Fruit fly (Drosophila melanogaster) whole organism, embryonic: Measurements from ENCODE around the gene CG12010.
A peak's percentile ranks its signal among the peaks of the same experiment; 100 is the strongest.

Experiments
- ATbp ChIP-seq: fragments of 200-800 bp; sonication (Bioruptor generic); optimal IDR thresholded peaks from 2 replicates; lab custom pipeline; 2017; ENCODE audit warnings: missing biosample characterization, mild to moderate bottlenecking, missing genetic modification characterization, missing genetic modification reagents
- Antp ChIP-seq: fragments of 200-800 bp; sonication (Bioruptor generic); optimal IDR thresholded peaks from 3 replicates; lab custom pipeline; 2016; ENCODE audit warnings: missing biosample characterization, missing genetic modification characterization
- CG10267 ChIP-seq: fragments of 200-800 bp; sonication (Bioruptor generic); optimal IDR thresholded peaks from 2 replicates; lab custom pipeline; 2018; ENCODE audit warnings: missing biosample characterization, mild to moderate bottlenecking, missing genetic modification characterization, moderate library complexity
- CG10979 ChIP-seq: fragments of 200-800 bp; sonication (Bioruptor generic); optimal IDR thresholded peaks from 2 replicates; lab custom pipeline; 2018; ENCODE audit warnings: missing biosample characterization, mild to moderate bottlenecking, missing genetic modification characterization, moderate library complexity
- CG11085 ChIP-seq: fragments of 200-800 bp; sonication (Bioruptor generic); IDR thresholded peaks from 2 replicates; pipeline ENCODE4 v1.3.6; 2022; ENCODE audit warnings: missing biosample characterization, missing genetic modification characterization
- CG12236 ChIP-seq: fragments of 200-800 bp; sonication (Bioruptor generic); optimal IDR thresholded peaks from 2 replicates; lab custom pipeline; 2016; ENCODE audit warnings: missing biosample characterization, missing genetic modification characterization
- CG13296 ChIP-seq: fragments of 200-800 bp; sonication (Bioruptor generic); optimal IDR thresholded peaks from 3 replicates; lab custom pipeline; 2018; ENCODE audit warnings: missing biosample characterization, mild to moderate bottlenecking, missing genetic modification characterization
- CG14860 ChIP-seq: fragments of 200-800 bp; sonication (Bioruptor generic); IDR thresholded peaks from 3 replicates; pipeline ENCODE4 v1.3.6; 2022; ENCODE audit warnings: missing biosample characterization, missing genetic modification characterization; ENCODE audit not compliant: partially characterized antibody
- CG15514 ChIP-seq: fragments of 200-800 bp; sonication (Bioruptor generic); optimal IDR thresholded peaks from 3 replicates; lab custom pipeline; 2017; ENCODE audit warnings: missing biosample characterization, missing genetic modification characterization, mild to moderate bottlenecking, moderate library complexity, missing genetic modification reagents
- CG17186 ChIP-seq: fragments of 200-800 bp; sonication (Bioruptor generic); optimal IDR thresholded peaks from 3 replicates; lab custom pipeline; 2017; ENCODE audit warnings: missing biosample characterization, missing genetic modification reagents, missing genetic modification characterization
- CG17328 ChIP-seq: fragments of 200-800 bp; sonication (Bioruptor generic); IDR thresholded peaks from 2 replicates; pipeline ENCODE4 v1.3.6; 2022; ENCODE audit warnings: missing biosample characterization, missing genetic modification characterization
- CG17829 ChIP-seq: fragments of 200-800 bp; optimal IDR thresholded peaks from 2 replicates; lab custom pipeline; 2019; ENCODE audit warnings: missing biosample characterization, mild to moderate bottlenecking, missing genetic modification characterization, moderate library complexity
- CG2116 ChIP-seq: fragments of 200-800 bp; sonication (Bioruptor generic); optimal IDR thresholded peaks from 3 replicates; lab custom pipeline; 2018; ENCODE audit warnings: missing biosample characterization, mild to moderate bottlenecking, missing genetic modification characterization
- CG2712 ChIP-seq: fragments of 200-800 bp; optimal IDR thresholded peaks from 3 replicates; lab custom pipeline; 2019; ENCODE audit warnings: missing biosample characterization, mild to moderate bottlenecking, missing genetic modification characterization, moderate library complexity
- CG32532 ChIP-seq: fragments of 200-800 bp; sonication (Bioruptor generic); IDR thresholded peaks from 2 replicates; pipeline ENCODE4 v1.3.6; 2022; ENCODE audit warnings: missing biosample characterization, missing genetic modification characterization
- CG33557 ChIP-seq: fragments of 200-800 bp; sonication (Bioruptor generic); optimal IDR thresholded peaks from 2 replicates; lab custom pipeline; 2019; ENCODE audit warnings: missing biosample characterization, mild to moderate bottlenecking, missing genetic modification characterization, moderate library complexity
- CG3407 ChIP-seq: fragments of 200-800 bp; sonication (Bioruptor generic); optimal IDR thresholded peaks from 2 replicates; lab custom pipeline; 2018; ENCODE audit warnings: missing biosample characterization, mild to moderate bottlenecking, missing genetic modification characterization
- CG34224 ChIP-seq: fragments of 200-800 bp; sonication (Bioruptor generic); IDR thresholded peaks from 3 replicates; pipeline ENCODE4 v1.3.6; 2022; ENCODE audit warnings: missing biosample characterization, missing genetic modification characterization; ENCODE audit not compliant: partially characterized antibody
- CG34376 ChIP-seq: fragments of 200-800 bp; sonication (Bioruptor generic); optimal IDR thresholded peaks from 2 replicates; lab custom pipeline; 2018; ENCODE audit warnings: missing biosample characterization, mild to moderate bottlenecking, missing genetic modification characterization
- CG4820 ChIP-seq: fragments of 200-800 bp; sonication (Bioruptor generic); optimal IDR thresholded peaks from 3 replicates; lab custom pipeline; 2016; ENCODE audit warnings: missing biosample characterization, missing genetic modification characterization
- CG6791 ChIP-seq: fragments of 200-800 bp; sonication (Bioruptor generic); IDR thresholded peaks from 3 replicates; pipeline ENCODE4 v1.3.6; 2022; ENCODE audit warnings: missing biosample characterization, missing genetic modification characterization; ENCODE audit not compliant: partially characterized antibody
- Dll ChIP-seq: fragments of 200-800 bp; sonication (Bioruptor generic); IDR thresholded peaks from 4 replicates; pipeline ENCODE4 v1.3.6; 2022; ENCODE audit warnings: missing biosample characterization, missing genetic modification characterization; ENCODE audit not compliant: partially characterized antibody
- Dref ChIP-seq: fragments of 200-800 bp; sonication (Bioruptor generic); IDR thresholded peaks from 2 replicates; pipeline ENCODE4 v1.3.6; 2022; ENCODE audit warnings: missing biosample characterization, missing genetic modification characterization
- Fer2 ChIP-seq: fragments of 200-800 bp; sonication (Bioruptor generic); optimal IDR thresholded peaks from 2 replicates; lab custom pipeline; 2018; ENCODE audit warnings: missing biosample characterization, mild to moderate bottlenecking, missing genetic modification characterization, moderate library complexity
- GATAe ChIP-seq: fragments of 200-800 bp; sonication (Bioruptor generic); conservative IDR thresholded peaks from 2 replicates; pipeline ENCODE4 v1.3.6; 2022; ENCODE audit warnings: missing biosample characterization, missing genetic modification characterization
- Gsc ChIP-seq: fragments of 200-800 bp; sonication (Bioruptor generic); IDR thresholded peaks from 2 replicates; pipeline ENCODE4 v1.3.6; 2022; ENCODE audit warnings: missing biosample characterization, missing genetic modification characterization
- HmgD ChIP-seq: fragments of 200-800 bp; sonication (Bioruptor generic); optimal IDR thresholded peaks from 3 replicates; lab custom pipeline; 2016; ENCODE audit warnings: missing biosample characterization, missing genetic modification characterization
- Max ChIP-seq: fragments of 200-800 bp; sonication (Bioruptor generic); optimal IDR thresholded peaks from 2 replicates; lab custom pipeline; 2016; ENCODE audit warnings: missing biosample characterization, mild to moderate bottlenecking, missing genetic modification characterization
- Mrtf ChIP-seq: fragments of 200-800 bp; sonication (Bioruptor generic); IDR thresholded peaks from 3 replicates; pipeline ENCODE4 v1.3.6; 2022; ENCODE audit warnings: missing biosample characterization, missing genetic modification characterization
- Neu2 ChIP-seq: fragments of 200-800 bp; sonication (Bioruptor generic); optimal IDR thresholded peaks from 3 replicates; lab custom pipeline; 2016; ENCODE audit warnings: missing biosample characterization, missing genetic modification characterization, borderline replicate concordance
- Ssrp ChIP-seq: fragments of 200-800 bp; sonication (Bioruptor generic); optimal IDR thresholded peaks from 2 replicates; lab custom pipeline; 2018; ENCODE audit warnings: missing biosample characterization, mild to moderate bottlenecking, missing genetic modification characterization, moderate library complexity
- Tbp ChIP-seq: fragments of >200 bp; optimal IDR thresholded peaks from 2 replicates; lab custom pipeline; 2018; ENCODE audit warnings: missing biosample characterization, missing genetic modification characterization
- Xbp1 ChIP-seq: fragments of 200-800 bp; sonication (Bioruptor generic); optimal IDR thresholded peaks from 3 replicates; lab custom pipeline; 2016; ENCODE audit warnings: missing biosample characterization, mild to moderate bottlenecking, missing genetic modification characterization
- bab2 ChIP-seq: fragments of 200-800 bp; sonication (Bioruptor generic); optimal IDR thresholded peaks from 2 replicates; lab custom pipeline; 2016; ENCODE audit warnings: missing biosample characterization, missing genetic modification characterization
- chif ChIP-seq, 2 experiments: fragments of 200-800 bp; sonication (Bioruptor generic); optimal IDR thresholded peaks; 3 replicates each; lab custom pipeline; 2016; ENCODE audit warnings: missing biosample characterization in 2 of 2, missing genetic modification characterization in 2 of 2
- ci ChIP-seq: fragments of 200-800 bp; sonication (Bioruptor generic); IDR thresholded peaks from 3 replicates; pipeline ENCODE4 v1.3.6; 2022; ENCODE audit warnings: missing biosample characterization, missing genetic modification characterization
- cwo ChIP-seq: fragments of 200-800 bp; sonication (Bioruptor generic); optimal IDR thresholded peaks from 3 replicates; lab custom pipeline; 2017; ENCODE audit warnings: missing biosample characterization, missing genetic modification characterization, mild to moderate bottlenecking, moderate library complexity, missing genetic modification reagents
- dimm ChIP-seq: fragments of 200-800 bp; sonication (Bioruptor generic); IDR thresholded peaks from 2 replicates; pipeline ENCODE4 v1.3.6; 2022; ENCODE audit warnings: missing biosample characterization, missing genetic modification characterization
- fd64A ChIP-seq: fragments of 200-800 bp; sonication (Bioruptor generic); optimal IDR thresholded peaks from 3 replicates; lab custom pipeline; 2018; ENCODE audit warnings: missing biosample characterization, mild to moderate bottlenecking, missing genetic modification characterization
- gsb ChIP-seq: fragments of 200-800 bp; sonication (Bioruptor generic); IDR thresholded peaks from 2 replicates; pipeline ENCODE4 v1.3.6; 2022; ENCODE audit warnings: missing biosample characterization, missing genetic modification characterization
- ham ChIP-seq: fragments of 200-800 bp; sonication (Bioruptor generic); IDR thresholded peaks from 2 replicates; pipeline ENCODE4 v1.3.6; 2022; ENCODE audit warnings: missing biosample characterization, missing genetic modification characterization
- ken ChIP-seq: fragments of 200-800 bp; sonication (Bioruptor generic); IDR thresholded peaks from 3 replicates; pipeline ENCODE4 v1.3.6; 2022; ENCODE audit warnings: missing biosample characterization, missing genetic modification characterization
- kni ChIP-seq: fragments of 200-800 bp; sonication (Bioruptor generic); optimal IDR thresholded peaks from 3 replicates; lab custom pipeline; 2017; ENCODE audit warnings: mild to moderate bottlenecking, missing biosample characterization, missing genetic modification reagents, missing genetic modification characterization
- nom ChIP-seq: fragments of 200-800 bp; sonication (Bioruptor generic); optimal IDR thresholded peaks from 2 replicates; lab custom pipeline; 2017; ENCODE audit warnings: missing biosample characterization, missing genetic modification characterization, mild to moderate bottlenecking, moderate library complexity, missing genetic modification reagents
- scrt ChIP-seq: fragments of 200-800 bp; sonication (Bioruptor generic); optimal IDR thresholded peaks from 2 replicates; lab custom pipeline; 2018; ENCODE audit warnings: missing biosample characterization, mild to moderate bottlenecking, missing genetic modification characterization, moderate library complexity
- vvl ChIP-seq: fragments of 200-800 bp; sonication (Bioruptor generic); IDR thresholded peaks from 2 replicates; pipeline ENCODE4 v1.3.6; 2022; ENCODE audit warnings: missing biosample characterization, missing genetic modification characterization
- zen ChIP-seq: fragments of 200-800 bp; sonication (Bioruptor generic); optimal IDR thresholded peaks from 3 replicates; lab custom pipeline; 2018; ENCODE audit warnings: missing biosample characterization, mild to moderate bottlenecking, missing genetic modification characterization, moderate library complexity
- zf30C ChIP-seq: fragments of 200-800 bp; sonication (Bioruptor generic); optimal IDR thresholded peaks from 3 replicates; lab custom pipeline; 2018; ENCODE audit warnings: missing biosample characterization, mild to moderate bottlenecking, missing genetic modification characterization

CG12010 gene

DNA sequence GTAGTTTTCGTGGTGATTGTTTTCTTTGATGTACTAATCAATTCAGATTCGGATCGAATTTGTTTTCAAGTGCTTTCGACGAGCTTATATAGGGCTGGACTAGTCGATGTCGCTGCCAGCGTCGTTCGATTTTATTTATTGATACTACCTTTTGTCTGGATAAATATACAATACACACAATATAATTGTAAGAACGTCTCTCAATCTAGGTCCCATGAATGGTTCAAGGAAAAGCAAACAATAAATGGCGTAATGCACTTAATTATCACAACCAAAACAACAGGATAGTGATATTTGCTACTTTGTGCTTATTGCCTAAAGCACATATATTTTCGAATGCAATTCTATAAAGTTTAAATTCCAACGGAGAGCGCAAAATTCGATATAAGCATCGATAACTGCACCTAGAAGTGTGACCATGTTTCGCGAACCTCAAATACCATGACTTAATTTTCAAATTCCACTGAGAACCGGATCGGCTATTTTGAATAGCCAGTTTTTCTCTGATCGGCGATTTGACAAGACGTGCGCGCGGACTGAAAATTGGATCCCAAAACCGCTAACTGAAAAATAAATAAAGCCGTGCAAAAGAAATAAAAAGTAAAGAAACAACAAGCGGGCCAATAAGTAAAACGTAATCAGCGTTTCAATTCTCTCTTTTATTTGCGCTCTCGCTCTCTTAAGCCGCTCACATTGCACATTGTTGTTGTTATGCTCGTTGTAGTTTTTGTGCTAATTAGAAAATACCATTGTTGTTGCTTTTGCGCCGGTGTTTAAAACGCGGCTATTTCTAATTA is 37.5 kb upstream of the CG12010 start, which contains the start of the genes Drsl6 and kst (continued):
- TF ChIP-seq kni = peak; percentile 78
- no peak for TF ChIP-seq ham (GFP tag; lab: Robert Waterston, UW)
- no peak for TF ChIP-seq gsb
- no peak for TF ChIP-seq CG3407 (GFP tag; lab: Kevin White, UChicago)
- no peak for TF ChIP-seq Fer2 (tag; lab: Kevin White, UChicago)
- no peak for TF ChIP-seq GATAe (GFP tag; lab: Robert Waterston, UW)
- peak; percentile 53; the same call in 2 of the 3 replicates for TF ChIP-seq ci (GFP tag; lab: Robert Waterston, UW)
- no peak for TF ChIP-seq scrt (GFP tag; lab: Kevin White, UChicago)
- no peak for TF ChIP-seq Mrtf (GFP tag; lab: Robert Waterston, UW)
- TF ChIP-seq chif (GFP tag; optimal IDR thresholded peaks at IDR 0.05; lab: Kevin White, UChicago) = no peak
- TF ChIP-seq vvl (GFP tag; lab: Robert Waterston, UW) = peak; percentile 72
- no peak for TF ChIP-seq CG32532 (GFP tag; lab: Robert Waterston, UW)
- TF ChIP-seq CG2116 (GFP tag; lab: Kevin White, UChicago) = peak; percentile 65
- TF ChIP-seq CG12236 (GFP tag; lab: Kevin White, UChicago) = no peak
- TF ChIP-seq CG17186 (GFP tag; lab: Kevin White, UChicago) = peak; percentile 90
- peak; percentile 62 for TF ChIP-seq CG34376 (GFP tag; lab: Kevin White, UChicago)
- TF ChIP-seq CG11085 (GFP tag; lab: Robert Waterston, UW) = no peak
- peak; percentile 30; the same call in 1 of the 4 replicates for TF ChIP-seq Dll (GFP tag; lab: Robert Waterston, UW)
- no peak for TF ChIP-seq Xbp1 (GFP tag; lab: Kevin White, UChicago)
- TF ChIP-seq CG17829 (tag; lab: Kevin White, UChicago) = peak; percentile 45
- no peak for TF ChIP-seq CG10979 (tag; lab: Kevin White, UChicago)
- TF ChIP-seq bab2 (GFP tag; lab: Kevin White, UChicago) = peak; percentile 2
- TF ChIP-seq Dref (GFP tag; lab: Robert Waterston, UW) = peak; percentile 75
- peak; percentile 38 for TF ChIP-seq CG13296 (GFP tag; lab: Kevin White, UChicago)
- TF ChIP-seq CG15514 = peak; percentile 92
- TF ChIP-seq Gsc = no peak
- no peak for TF ChIP-seq Neu2 (GFP tag; lab: Kevin White, UChicago)
- no peak for TF ChIP-seq fd64A (GFP tag; lab: Kevin White, UChicago)
- peak; percentile 56 for TF ChIP-seq zen
- TF ChIP-seq nom (GFP tag; lab: Kevin White, UChicago) = peak; percentile 78
- TF ChIP-seq zf30C (GFP tag; lab: Kevin White, UChicago) = peak; percentile 33
- TF ChIP-seq HmgD (GFP tag; lab: Kevin White, UChicago) = peak; percentile 60
- no peak for TF ChIP-seq Ssrp
- no peak for TF ChIP-seq CG17328 (GFP tag; lab: Robert Waterston, UW)
- TF ChIP-seq CG6791 = peak; percentile 62
- peak; percentile 0 for TF ChIP-seq ATbp
- TF ChIP-seq CG14860 (GFP tag; lab: Robert Waterston, UW) = no peak; the same call in 2 of the 3 replicates
- peak; percentile 47 for TF ChIP-seq CG10267 (tag; lab: Kevin White, UChicago)
- TF ChIP-seq CG2712 (tag; lab: Kevin White, UChicago) = peak; percentile 83
- no peak for TF ChIP-seq dimm (GFP tag; lab: Robert Waterston, UW)
- TF ChIP-seq CG4820 (GFP tag; lab: Kevin White, UChicago) = no peak
- TF ChIP-seq Tbp (GFP tag; lab: Kevin White, UChicago) = no peak
- no peak for TF ChIP-seq Antp (GFP tag; lab: Kevin White, UChicago)
- TF ChIP-seq ken (GFP tag; lab: Robert Waterston, UW) = no peak
- TF ChIP-seq CG34224 (GFP tag; lab: Robert Waterston, UW) = peak; percentile 64
- no peak for TF ChIP-seq Max (GFP tag; lab: Kevin White, UChicago)
- peak; percentile 19 for TF ChIP-seq CG33557 (GFP tag; lab: Kevin White, UChicago)
- no peak for TF ChIP-seq cwo (GFP tag; lab: Kevin White, UChicago)
